Fruit fly (Drosophila melanogaster) whole organism, pupa: ENCODE results near the gene fiz.

ENCODE experiments used
- CG8301 ChIP-seq: fragments of 200-800 bp; sonication (Bioruptor generic); optimal IDR thresholded peaks from 2 replicates; lab custom pipeline; 2018; ENCODE audit warnings: missing biosample characterization, mild to moderate bottlenecking, missing genetic modification characterization
- D1 ChIP-seq: fragments of 200-800 bp; sonication (Bioruptor generic); optimal IDR thresholded peaks from 2 replicates; lab custom pipeline; 2018; ENCODE audit warnings: missing biosample characterization, mild to moderate bottlenecking, missing genetic modification characterization, moderate library complexity
- fd96Ca ChIP-seq: fragments of 200-800 bp; sonication (Bioruptor generic); IDR thresholded peaks from 3 replicates; pipeline ENCODE4 v1.3.6; 2022; ENCODE audit warnings: missing biosample characterization, missing genetic modification characterization

DNA sequence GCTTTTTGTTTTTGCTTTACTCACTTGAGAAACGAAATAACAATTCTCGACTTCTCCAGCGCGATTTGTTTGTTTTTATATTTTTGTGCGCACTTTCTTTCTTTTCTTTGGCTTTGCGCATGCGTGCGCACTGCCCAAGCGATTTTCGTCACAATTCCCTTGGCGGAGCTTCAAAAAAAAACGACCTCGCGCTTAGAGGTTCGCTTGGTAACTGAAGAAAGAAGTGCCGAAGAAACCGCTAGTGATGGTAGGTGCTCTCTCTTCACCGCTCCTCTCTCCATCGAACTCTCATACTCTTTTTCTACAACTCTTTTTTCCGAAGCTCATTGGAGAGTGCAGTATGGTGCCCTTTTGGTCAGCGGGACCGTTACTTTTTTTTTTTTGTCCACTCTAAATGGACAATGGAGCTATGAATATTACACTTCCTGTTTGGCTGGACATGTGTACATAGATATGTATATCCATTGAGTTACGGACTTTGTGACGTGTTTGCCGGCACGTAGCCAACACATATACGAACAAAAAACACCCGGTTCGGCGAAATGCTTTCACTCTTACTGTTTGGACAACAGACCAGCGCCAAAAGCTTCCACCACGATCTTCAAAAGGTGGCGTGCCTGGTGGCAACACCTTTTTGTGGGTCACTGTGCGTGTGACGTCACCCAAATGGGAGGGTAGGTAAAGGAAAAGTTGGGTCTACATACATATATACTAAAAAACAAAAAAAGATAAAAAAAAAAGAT, 13.9 kb upstream of the fiz start, which contains the start of gene CG9503:
- no peak for TF ChIP-seq fd96Ca
- no peak for TF ChIP-seq CG8301 (tag; lab: Kevin White, UChicago)
- no peak for TF ChIP-seq D1 (tag; lab: Kevin White, UChicago)
